Worm (Caenorhabditis elegans) whole organism, L4/young adult: ENCODE data around the gene C18G1.6.

ENCODE experiments used
- W03F9.2 ChIP-seq: fragments of 150-350 bp; optimal IDR thresholded peaks from 2 replicates; lab custom pipeline; 2014; ENCODE audit warnings: missing biosample characterization, missing genetic modification characterization
- dao-5 ChIP-seq: sonication (generic microtip); optimal IDR thresholded peaks from 2 replicates; lab custom pipeline; 2016; ENCODE audit warnings: missing genotype, missing genetic modification characterization, moderate library complexity, missing compliant biosample characterization
- him-1 ChIP-seq: sonication (generic microtip); optimal IDR thresholded peaks from 2 replicates; lab custom pipeline; 2016; ENCODE audit warnings: missing genotype, missing genetic modification reagents, missing genetic modification characterization, missing compliant biosample characterization

ce11 chrV:4722314-4722713 lies 28.1 kb upstream of the C18G1.6 start, which contains the start of gene F39G3.5:
- TF ChIP-seq him-1 (tag; lab: Kevin White, UChicago) (no peak), dao-5 (tag; lab: Kevin White, UChicago) (no peak), W03F9.2 (no peak)
